Worm (Caenorhabditis elegans) whole organism, L2 larva: Measurements from ENCODE around the gene F22E5.22.

Experiments used
- ceh-82 ChIP-seq: fragments of 150-350 bp; optimal IDR thresholded peaks from 2 replicates; lab custom pipeline; 2014; ENCODE audit warnings: missing biosample characterization, missing genetic modification characterization
- crh-2 ChIP-seq: sonication (generic microtip); optimal IDR thresholded peaks from 2 replicates; lab custom pipeline; 2017; ENCODE audit warnings: missing biosample characterization, missing genetic modification characterization
- elt-3 ChIP-seq: sonication (generic microtip); optimal IDR thresholded peaks from 2 replicates; lab custom pipeline; 2017; ENCODE audit warnings: missing biosample characterization, missing genetic modification characterization
- lin-39 ChIP-seq: fragments of 150-350 bp; optimal IDR thresholded peaks from 2 replicates; lab custom pipeline; 2014; ENCODE audit warnings: missing biosample characterization, missing genetic modification reagents, missing genetic modification characterization
- mab-5 ChIP-seq: fragments of 150-350 bp; optimal IDR thresholded peaks from 2 replicates; lab custom pipeline; 2014; ENCODE audit warnings: missing biosample characterization, missing genetic modification characterization
- nhr-11 ChIP-seq: fragments of 150-350 bp; optimal IDR thresholded peaks from 2 replicates; lab custom pipeline; 2014; ENCODE audit warnings: missing biosample characterization, missing genetic modification characterization
- nhr-23 ChIP-seq: fragments of 150-350 bp; optimal IDR thresholded peaks from 2 replicates; lab custom pipeline; 2014; ENCODE audit warnings: missing biosample characterization, missing genetic modification reagents, missing genetic modification characterization
- sem-4 ChIP-seq: fragments of 150-350 bp; optimal IDR thresholded peaks from 2 replicates; lab custom pipeline; 2014; ENCODE audit warnings: missing biosample characterization, missing genetic modification reagents, missing genetic modification characterization
- skn-1 ChIP-seq: sonication (generic microtip); optimal IDR thresholded peaks from 2 replicates; lab custom pipeline; 2017; ENCODE audit warnings: missing biosample characterization, missing genetic modification characterization
- snpc-4 ChIP-seq: fragments of 150-350 bp; optimal IDR thresholded peaks from 2 replicates; lab custom pipeline; 2014; ENCODE audit warnings: missing biosample characterization, missing genetic modification characterization
- unc-39 ChIP-seq: fragments of 150-350 bp; optimal IDR thresholded peaks from 2 replicates; lab custom pipeline; 2014; ENCODE audit warnings: missing biosample characterization, missing genetic modification characterization
- zag-1 ChIP-seq: fragments of 150-350 bp; optimal IDR thresholded peaks from 2 replicates; lab custom pipeline; 2014; ENCODE audit warnings: missing biosample characterization, missing genetic modification characterization

DNA sequence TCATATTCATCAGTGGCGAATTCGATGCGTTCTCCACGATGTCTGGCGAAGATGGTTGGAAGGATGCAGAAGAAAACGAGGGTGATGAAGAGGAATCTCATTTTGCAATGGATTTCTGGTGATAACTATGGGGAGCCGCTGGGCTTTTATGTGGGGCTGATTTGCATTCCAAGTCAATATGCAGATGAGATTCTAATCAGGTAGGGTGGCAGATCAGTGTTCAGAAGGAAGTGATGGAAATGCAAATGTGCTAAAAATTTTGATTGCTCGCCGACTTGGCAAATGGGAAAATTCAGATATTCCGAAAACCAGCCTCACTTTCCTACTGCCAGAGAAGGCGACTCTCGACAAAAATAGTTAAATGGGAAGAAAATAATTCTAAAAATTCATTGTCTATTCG lies 24.4 kb downstream of the F22E5.22 start, which contains the start of gene nspf-3:
- TF ChIP-seq mab-5 (tag; lab: Kevin White, UChicago) = no peak
- TF ChIP-seq snpc-4 = no peak
- no peak for TF ChIP-seq lin-39
- no peak for TF ChIP-seq ceh-82 (tag; lab: Kevin White, UChicago)
- no peak for TF ChIP-seq nhr-11 (tag; lab: Kevin White, UChicago)
- TF ChIP-seq elt-3 (tag; lab: Kevin White, UChicago) = no peak
- TF ChIP-seq crh-2 = no peak
- no peak for TF ChIP-seq skn-1 (tag; lab: Kevin White, UChicago)
- no peak for TF ChIP-seq unc-39 (tag; lab: Kevin White, UChicago)
- TF ChIP-seq zag-1 (tag; lab: Kevin White, UChicago) = no peak
- no peak for TF ChIP-seq nhr-23
- TF ChIP-seq sem-4 = no peak
